Fruit fly (Drosophila melanogaster): ENCODE results near the gene CG8006.

DNA sequence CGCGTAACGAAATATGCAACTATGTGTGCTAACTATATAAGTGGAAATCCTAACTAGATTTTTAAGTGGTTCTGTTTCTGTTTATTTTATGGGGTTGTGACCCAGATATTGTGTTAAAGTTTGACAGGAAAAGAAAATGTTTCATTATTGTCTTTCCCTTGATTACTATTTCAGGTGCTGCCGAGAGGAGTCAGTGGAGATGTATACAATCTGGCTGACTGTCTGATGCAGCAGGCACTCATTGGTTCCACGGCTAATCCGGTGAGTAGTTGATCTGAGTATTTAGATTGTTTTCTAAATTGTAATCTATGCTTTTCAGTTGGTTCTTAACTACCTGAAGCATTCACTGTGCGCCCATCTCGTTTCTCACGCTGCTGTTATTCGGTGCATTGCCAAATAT is 18.7 kb upstream of the CG8006 start, which contains the start of gene CG7387:
- TF ChIP-seq Pif1A (GFP tag; optimal IDR thresholded peaks at IDR 0.05) (no peak), CG9948 (tag; optimal IDR thresholded peaks at IDR 0.05) (no peak), CG32121 (GFP tag; IDR thresholded peaks at IDR 0.05) (no peak), CG13204 (GFP tag; optimal IDR thresholded peaks at IDR 0.05) (no peak), CG17806 (tag; optimal IDR thresholded peaks at IDR 0.05) (no peak)

All from whole organism, pupa.